Fruit fly (Drosophila melanogaster): ENCODE measurements around the gene amd.

The amd gene

DNA sequence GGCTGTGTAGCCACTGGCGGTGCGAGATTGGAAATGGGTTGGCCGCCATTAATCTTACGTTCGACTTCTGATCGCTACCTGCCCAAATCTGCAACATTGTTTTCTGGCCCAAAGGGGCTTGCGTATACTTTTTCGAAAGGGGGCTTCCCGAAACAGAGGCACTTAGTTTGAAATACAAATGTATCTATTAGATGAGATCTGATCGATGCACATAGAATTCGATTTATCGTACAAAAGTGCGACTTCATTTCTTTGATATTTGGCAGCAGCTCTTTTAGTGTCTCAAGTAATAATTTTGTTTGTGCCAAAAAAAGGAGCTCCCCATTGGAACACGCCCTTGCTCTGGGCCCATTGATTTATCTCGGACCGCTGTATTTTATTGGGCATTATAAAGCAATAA lies 38.2 kb upstream of the amd start:
- TF ChIP-seq Nf-YC (tag; optimal IDR thresholded peaks at IDR 0.05) (no peak), CG8388 (GFP tag; optimal IDR thresholded peaks at IDR 0.05) (no peak), grau (tag; optimal IDR thresholded peaks at IDR 0.05) (no peak), dpn (GFP tag; optimal IDR thresholded peaks at IDR 0.05) (no peak), chinmo (GFP tag; IDR thresholded peaks at IDR 0.05; ENCODE audit: partially characterized antibody) (no peak), CG14667 (GFP tag; IDR thresholded peaks at IDR 0.05) (no peak), Hmr (GFP tag; optimal IDR thresholded peaks at IDR 0.05) (no peak), CG15011 (GFP tag; optimal IDR thresholded peaks at IDR 0.05) (no peak), gfzf (GFP tag; optimal IDR thresholded peaks at IDR 0.05) (no peak), CG2129 (GFP tag; IDR thresholded peaks at IDR 0.05; ENCODE audit: partially characterized antibody) (no peak), CG3838 (GFP tag; optimal IDR thresholded peaks at IDR 0.05) (no peak), CG6254 (GFP tag; optimal IDR thresholded peaks at IDR 0.05) (no peak), CG10366 (GFP tag; IDR thresholded peaks at IDR 0.05) (no peak), CG4617 (GFP tag; optimal IDR thresholded peaks at IDR 0.05; ENCODE audit: borderline replicate concordance) (no peak)

DNA sequence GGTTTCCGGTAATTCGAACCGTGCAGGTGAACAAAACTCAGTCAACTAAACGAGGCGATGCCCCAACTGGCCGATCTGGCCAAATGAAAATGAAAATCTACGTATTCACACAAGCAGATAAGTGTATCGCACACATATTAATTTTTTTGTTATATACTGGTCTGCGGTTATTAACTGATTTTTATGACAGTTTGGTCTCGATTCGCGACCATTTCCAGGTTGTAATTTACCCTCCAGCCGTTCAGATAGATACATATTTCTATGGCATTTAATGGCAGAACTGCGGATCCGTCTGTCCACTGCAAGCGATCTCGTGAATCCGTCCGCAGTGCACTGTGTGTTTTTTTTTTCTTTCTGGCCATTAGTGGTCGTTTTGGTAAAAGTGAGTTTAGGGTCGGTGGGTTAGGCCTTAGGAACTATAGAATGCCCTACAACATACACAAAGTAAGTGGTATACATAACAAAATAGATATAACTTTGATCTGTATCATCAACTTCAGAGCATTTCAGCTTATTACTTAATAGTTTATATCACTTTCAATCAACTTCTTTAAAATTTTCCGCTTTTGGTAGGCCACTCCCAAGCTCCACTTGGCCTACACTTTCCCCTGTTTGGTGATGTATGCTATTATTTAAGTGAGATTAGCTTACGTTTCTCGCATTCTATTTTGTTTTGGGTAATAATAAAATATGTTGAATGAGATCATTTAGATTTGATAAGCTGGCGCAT lies 35.7 kb upstream of the amd start, which contains the start of gene CG17572:
Gene CG17572 (minus strand): TSS at position 51 of the 730 bp plus-strand sequence.
- TF ChIP-seq Vsx1 (GFP tag; optimal IDR thresholded peaks at IDR 0.05) (no peak), Ptx1 (GFP tag; IDR thresholded peaks at IDR 0.05) (no peak), tup (GFP tag; optimal IDR thresholded peaks at IDR 0.05) (no peak), wor (GFP tag; IDR thresholded peaks at IDR 0.05) (no peak), Sry-β (GFP tag; optimal IDR thresholded peaks at IDR 0.05) (no peak), dimm (GFP tag; IDR thresholded peaks at IDR 0.05) (no peak), ara (GFP tag; IDR thresholded peaks at IDR 0.05) (no peak), CG7928 (GFP tag; optimal IDR thresholded peaks at IDR 0.05) (no peak), CG16863 (GFP tag; optimal IDR thresholded peaks at IDR 0.05) (no peak), Oaz (GFP tag; IDR thresholded peaks at IDR 0.05) (no peak), rib (GFP tag; IDR thresholded peaks at IDR 0.05) (no peak), sens-2 (GFP tag; IDR thresholded peaks at IDR 0.05) (no peak), CG9609 (GFP tag; optimal IDR thresholded peaks at IDR 0.05) (no peak), maf-S (GFP tag; optimal IDR thresholded peaks at IDR 0.05) (no peak), Optix (GFP tag; IDR thresholded peaks at IDR 0.05) (no peak), CG17186 (GFP tag; optimal IDR thresholded peaks at IDR 0.05) (no peak), sens (GFP tag) (peak; percentile 80), CG4707 (GFP tag; optimal IDR thresholded peaks at IDR 0.05) (no peak), Xbp1 (GFP tag; optimal IDR thresholded peaks at IDR 0.05) (no peak), CG1529 (GFP tag; optimal IDR thresholded peaks at IDR 0.05) (no peak), gcm2 (GFP tag; optimal IDR thresholded peaks at IDR 0.05) (no peak), odd (GFP tag; optimal IDR thresholded peaks at IDR 0.05) (no peak), CG10274 (GFP tag; optimal IDR thresholded peaks at IDR 0.05) (peak; percentile 88), cas (GFP tag; IDR thresholded peaks at IDR 0.05) (no peak), nmo (GFP tag; optimal IDR thresholded peaks at IDR 0.05) (peak; percentile 9), CG11504 (tag; optimal IDR thresholded peaks at IDR 0.05) (peak; percentile 23), Blimp-1 (GFP tag; optimal IDR thresholded peaks at IDR 0.05) (peak; percentile 60), vnd (GFP tag; IDR thresholded peaks at IDR 0.05; ENCODE audit: partially characterized antibody) (no peak), CG10979 (tag; optimal IDR thresholded peaks at IDR 0.05) (no peak), CG12769 (tag; optimal IDR thresholded peaks at IDR 0.05) (no peak), nerfin-2 (GFP tag; IDR thresholded peaks at IDR 0.05; ENCODE audit: partially characterized antibody) (no peak), chinmo (GFP tag; IDR thresholded peaks at IDR 0.05; ENCODE audit: partially characterized antibody) (no peak), phol (tag; optimal IDR thresholded peaks at IDR 0.05) (peak; percentile 9), CG4360 (GFP tag; IDR thresholded peaks at IDR 0.05) (no peak), fd3F (GFP tag; optimal IDR thresholded peaks at IDR 0.05) (no peak), Sox102F (GFP tag; optimal IDR thresholded peaks at IDR 0.05) (peak; percentile 9)
